Fruit fly (Drosophila melanogaster): Measurements from ENCODE around the gene CG42446.

Gene CG42446

DNA sequence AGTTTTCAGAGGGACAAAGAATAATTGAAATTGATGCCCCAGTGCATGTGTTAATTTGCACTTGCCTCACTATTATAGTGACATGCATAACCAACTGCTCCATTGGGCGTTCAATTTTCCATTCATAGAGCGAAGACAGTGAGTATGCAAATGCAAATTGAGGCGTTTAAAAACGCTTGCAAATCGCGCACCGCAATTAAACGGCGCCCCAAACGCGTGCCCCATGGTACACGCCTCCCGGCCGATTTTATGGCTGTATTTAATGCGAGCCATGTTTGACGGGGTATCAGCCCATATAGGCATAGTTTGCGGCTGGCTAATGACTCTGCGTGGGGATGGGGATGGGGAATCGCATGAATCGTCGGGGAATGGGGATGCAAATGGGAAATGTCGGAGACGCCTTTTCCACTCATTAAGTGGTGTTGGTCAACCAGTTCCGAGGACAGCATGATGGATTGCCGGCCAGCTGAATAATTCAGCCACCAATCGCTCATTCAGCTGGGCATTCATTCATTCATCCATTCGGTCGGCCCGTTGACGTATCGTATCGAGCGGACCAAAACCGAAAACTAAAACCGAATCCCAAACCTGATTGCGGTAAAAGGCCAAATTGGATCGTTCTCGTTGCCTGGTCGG is 24.4 kb downstream of the CG42446 start:
- no peak for TF ChIP-seq toe (GFP tag; optimal IDR thresholded peaks at IDR 0.05)
- TF ChIP-seq CG33017 (tag; optimal IDR thresholded peaks at IDR 0.05) = no peak
- TF ChIP-seq cnc (optimal IDR thresholded peaks at IDR 0.05) = no peak
- TF ChIP-seq Hr96 (GFP tag; optimal IDR thresholded peaks at IDR 0.05) = no peak
- TF ChIP-seq bab1 (GFP tag; optimal IDR thresholded peaks at IDR 0.05) = no peak
- TF ChIP-seq CG1620 (GFP tag; optimal IDR thresholded peaks at IDR 0.05) = no peak
- no peak for TF ChIP-seq tj (GFP tag; optimal IDR thresholded peaks at IDR 0.05)
- no peak for TF ChIP-seq CG11617 (GFP tag; optimal IDR thresholded peaks at IDR 0.05)
- no peak for TF ChIP-seq CG7045 (GFP tag; optimal IDR thresholded peaks at IDR 0.05)
- no peak for TF ChIP-seq Clk (GFP tag; optimal IDR thresholded peaks at IDR 0.05)
- TF ChIP-seq Mnt (GFP tag; optimal IDR thresholded peaks at IDR 0.05) = no peak

DNA sequence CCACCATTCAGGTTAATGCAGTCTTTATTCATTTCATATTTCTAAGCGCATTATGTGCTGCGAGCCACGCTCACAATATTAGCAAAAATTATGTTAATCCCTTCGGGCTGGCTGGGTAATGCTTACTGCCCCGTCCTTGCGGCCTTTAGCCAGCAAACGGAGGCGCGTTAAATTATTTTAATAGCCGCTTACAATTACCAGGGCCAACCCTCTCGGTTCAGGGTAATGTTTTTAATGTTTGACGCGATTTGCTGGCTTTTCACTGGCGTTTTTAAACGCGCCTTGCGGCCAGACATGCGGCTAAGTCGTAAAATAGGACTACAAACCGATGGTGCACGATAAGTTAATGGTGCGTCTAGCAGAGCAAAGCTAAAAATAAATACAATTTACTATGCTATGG is 25.1 kb downstream of the CG42446 start:
- TF ChIP-seq CG1620 (GFP tag; optimal IDR thresholded peaks at IDR 0.05) (no peak), bab1 (GFP tag; optimal IDR thresholded peaks at IDR 0.05) (no peak)

DNA sequence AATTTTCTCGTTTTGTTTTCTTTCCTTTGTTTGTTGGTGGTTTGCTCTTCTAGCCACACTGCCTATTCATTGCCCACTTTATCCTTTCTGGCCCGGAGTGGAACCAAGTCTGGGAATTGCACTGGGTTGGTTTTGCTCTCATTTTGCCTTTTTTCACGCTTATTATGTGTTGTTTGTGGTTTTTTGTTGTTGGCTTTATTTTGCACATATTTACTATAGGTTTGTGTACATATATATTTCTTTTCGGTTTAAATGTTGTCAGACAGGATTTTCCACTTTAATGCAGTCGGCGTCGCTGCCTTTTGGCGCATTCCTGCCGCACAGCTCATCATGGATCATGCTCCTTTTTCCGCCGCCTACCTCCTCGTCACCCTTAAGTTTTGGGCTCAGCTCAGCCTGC is 25.6 kb downstream of the CG42446 start:
- TF ChIP-seq tj (GFP tag; optimal IDR thresholded peaks at IDR 0.05) (no peak), kay (GFP tag; ENCODE audit: borderline replicate concordance) (no peak), ovo (GFP tag; optimal IDR thresholded peaks at IDR 0.05) (no peak), bab1 (GFP tag; optimal IDR thresholded peaks at IDR 0.05) (no peak), CG11617 (GFP tag; optimal IDR thresholded peaks at IDR 0.05) (no peak), CG7045 (GFP tag; optimal IDR thresholded peaks at IDR 0.05) (no peak), pad (GFP tag; optimal IDR thresholded peaks at IDR 0.05) (no peak), CG33017 (tag; optimal IDR thresholded peaks at IDR 0.05) (no peak)

DNA sequence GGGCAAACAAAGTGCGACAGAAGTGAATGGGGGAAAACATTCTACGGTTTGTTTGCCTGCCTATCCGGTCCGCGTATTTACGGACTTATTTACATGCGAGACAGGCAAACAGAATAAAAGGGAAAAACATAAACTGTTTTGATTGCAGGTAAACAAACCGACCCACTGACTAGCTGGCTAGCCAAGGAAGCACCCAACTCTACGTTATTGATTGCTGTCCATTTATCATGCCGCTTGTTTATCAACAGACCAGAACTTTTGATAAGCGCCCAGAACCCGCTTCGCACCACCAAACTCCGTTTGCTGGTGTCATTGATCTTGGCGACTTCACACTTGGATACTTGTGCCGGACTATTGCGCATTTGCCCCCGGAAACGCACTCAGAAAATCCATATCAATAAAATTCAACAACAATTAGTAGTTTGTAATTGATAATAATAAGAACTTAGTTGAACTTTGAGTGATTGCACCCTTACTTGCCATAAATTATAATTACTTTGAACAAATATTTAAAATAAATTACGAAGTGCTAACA is 28.0 kb downstream of the CG42446 start:
- peak; percentile 12 for TF ChIP-seq Crg-1 (GFP tag; optimal IDR thresholded peaks at IDR 0.05)
- peak; percentile 48 for TF ChIP-seq cic (GFP tag; optimal IDR thresholded peaks at IDR 0.05)
- peak; percentile 55 for TF ChIP-seq ovo (GFP tag; optimal IDR thresholded peaks at IDR 0.05)
- no peak for TF ChIP-seq tj (GFP tag; optimal IDR thresholded peaks at IDR 0.05)
- peak; percentile 7 for TF ChIP-seq toe (GFP tag; optimal IDR thresholded peaks at IDR 0.05)
- TF ChIP-seq kay (GFP tag; ENCODE audit: borderline replicate concordance) = peak; percentile 89
- TF ChIP-seq CG7045 (GFP tag; optimal IDR thresholded peaks at IDR 0.05) = peak; percentile 26
- TF ChIP-seq Clk (GFP tag; optimal IDR thresholded peaks at IDR 0.05) = no peak

DNA sequence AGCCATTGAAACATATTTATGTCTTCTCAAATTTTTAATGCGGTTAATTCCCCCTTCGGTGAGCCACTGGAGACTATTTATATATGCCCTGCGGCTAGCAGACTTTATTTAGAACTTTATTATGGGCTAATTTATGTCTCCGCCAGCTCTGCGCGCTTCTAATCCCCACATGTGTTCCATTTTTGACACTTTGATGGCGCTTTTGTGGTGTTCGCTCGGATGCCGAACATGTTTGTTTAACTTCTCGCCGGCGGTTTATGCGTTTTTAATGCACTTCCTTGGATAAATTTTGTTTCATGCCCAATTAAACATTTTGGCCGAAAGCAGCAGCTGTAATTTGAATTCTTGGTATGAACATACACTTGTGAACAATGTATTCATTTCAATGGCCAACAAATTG is 30.1 kb downstream of the CG42446 start:
- TF ChIP-seq kay (GFP tag; ENCODE audit: borderline replicate concordance) (no peak), CG1620 (GFP tag; optimal IDR thresholded peaks at IDR 0.05) (no peak), ovo (GFP tag; optimal IDR thresholded peaks at IDR 0.05) (no peak), toe (GFP tag; optimal IDR thresholded peaks at IDR 0.05) (no peak)

DNA sequence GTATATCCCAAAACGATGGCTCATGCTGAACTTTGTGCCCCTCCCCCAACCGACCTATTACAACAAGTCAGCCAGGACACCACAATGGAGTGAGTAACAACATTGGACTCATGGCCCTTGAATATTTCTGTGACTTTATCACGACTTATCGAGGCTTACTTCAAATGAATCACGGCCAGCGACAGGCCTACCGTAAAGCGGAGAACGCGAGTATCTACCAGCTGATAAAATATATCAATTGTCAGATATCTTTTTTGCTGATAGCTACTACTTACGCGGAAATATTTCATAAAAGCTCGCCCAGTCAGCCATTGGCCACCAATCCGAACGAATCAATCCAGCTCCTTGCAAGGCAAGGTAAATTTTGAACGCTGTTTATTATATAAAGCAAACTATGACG is 32.4 kb downstream of the CG42446 start, which contains the start of gene CG17930:
Gene CG17930 (plus strand): TSS at position 301 of the 400 bp plus-strand sequence.
- TF ChIP-seq CG14711 (tag; optimal IDR thresholded peaks at IDR 0.05) = no peak
- TF ChIP-seq Clk (GFP tag; optimal IDR thresholded peaks at IDR 0.05) = no peak
- no peak for TF ChIP-seq CG33017 (tag; optimal IDR thresholded peaks at IDR 0.05)
- TF ChIP-seq toe (GFP tag; optimal IDR thresholded peaks at IDR 0.05) = no peak
- TF ChIP-seq CG5204 (GFP tag; optimal IDR thresholded peaks at IDR 0.05) = no peak
- TF ChIP-seq CG7101 (tag; optimal IDR thresholded peaks at IDR 0.05) = no peak
- TF ChIP-seq CG12768 (GFP tag; optimal IDR thresholded peaks at IDR 0.05) = no peak
- no peak for TF ChIP-seq cnc (optimal IDR thresholded peaks at IDR 0.05)
- TF ChIP-seq CG1620 (GFP tag; optimal IDR thresholded peaks at IDR 0.05) = no peak
- no peak for TF ChIP-seq Hr96 (GFP tag; optimal IDR thresholded peaks at IDR 0.05)
- no peak for TF ChIP-seq kay (GFP tag; ENCODE audit: borderline replicate concordance)

DNA sequence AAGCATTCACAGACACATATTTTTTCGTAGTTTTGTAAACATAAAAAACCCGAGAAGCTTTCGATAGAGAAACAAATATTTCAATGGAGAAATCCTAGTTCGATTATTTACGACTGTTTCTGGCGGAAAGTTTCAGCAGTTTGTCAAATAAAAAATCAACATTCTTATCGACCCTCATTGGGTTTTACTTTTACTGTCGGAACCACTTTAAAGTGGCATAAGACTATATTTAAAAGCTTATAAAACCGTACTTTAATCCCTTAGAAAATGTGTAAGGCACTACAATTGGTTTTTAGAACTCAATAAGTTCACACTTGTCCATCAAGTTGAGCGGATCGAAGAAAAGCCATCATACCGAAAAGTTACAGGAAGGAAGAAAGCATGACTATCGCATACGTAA is 34.7 kb downstream of the CG42446 start, which contains the start of gene CG17929:
Gene CG17929 (plus strand): TSS at position 301 of the 400 bp plus-strand sequence.
- TF ChIP-seq kay (GFP tag; ENCODE audit: borderline replicate concordance) (peak; percentile 55), CG12768 (GFP tag; optimal IDR thresholded peaks at IDR 0.05) (no peak), CG7045 (GFP tag; optimal IDR thresholded peaks at IDR 0.05) (no peak), CG5204 (GFP tag; optimal IDR thresholded peaks at IDR 0.05) (no peak)

DNA sequence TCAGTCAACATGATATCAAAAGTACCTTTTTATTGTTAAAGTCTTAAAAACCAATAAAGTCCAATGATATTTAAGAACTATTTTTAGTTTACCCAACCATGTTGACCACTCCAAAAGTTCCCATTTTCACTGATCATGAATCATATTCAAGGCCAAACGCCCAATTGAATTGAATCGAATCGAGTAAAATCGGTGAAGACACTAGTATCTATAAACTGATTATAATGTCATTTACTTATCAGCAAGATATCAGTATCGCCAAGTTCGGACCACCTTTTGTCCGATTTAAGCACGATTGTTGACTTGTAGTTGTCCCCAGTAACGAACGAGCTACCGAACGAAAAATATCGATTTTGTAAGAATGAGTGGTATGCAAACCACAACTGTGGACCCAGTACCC is 36.8 kb downstream of the CG42446 start, which contains the start of gene CG6901:
Gene CG6901 (plus strand): TSS at position 323 of the 400 bp plus-strand sequence.
- TF ChIP-seq ovo (GFP tag; optimal IDR thresholded peaks at IDR 0.05) (no peak), CG1620 (GFP tag; optimal IDR thresholded peaks at IDR 0.05) (no peak), Mnt (GFP tag; optimal IDR thresholded peaks at IDR 0.05) (no peak), bab1 (GFP tag; optimal IDR thresholded peaks at IDR 0.05) (no peak), pad (GFP tag; optimal IDR thresholded peaks at IDR 0.05) (no peak), CG12768 (GFP tag; optimal IDR thresholded peaks at IDR 0.05) (no peak), tj (GFP tag; optimal IDR thresholded peaks at IDR 0.05) (no peak), CG7101 (tag; optimal IDR thresholded peaks at IDR 0.05) (no peak), cic (GFP tag; optimal IDR thresholded peaks at IDR 0.05) (no peak), cnc (optimal IDR thresholded peaks at IDR 0.05) (no peak), Hr96 (GFP tag; optimal IDR thresholded peaks at IDR 0.05) (no peak), CG14711 (tag; optimal IDR thresholded peaks at IDR 0.05) (no peak), Crg-1 (GFP tag; optimal IDR thresholded peaks at IDR 0.05) (no peak), Clk (GFP tag; optimal IDR thresholded peaks at IDR 0.05) (no peak), CG5204 (GFP tag; optimal IDR thresholded peaks at IDR 0.05) (no peak), CG7045 (GFP tag; optimal IDR thresholded peaks at IDR 0.05) (no peak)
